Fruit fly (Drosophila melanogaster) whole organism, embryonic: ENCODE data around the gene Ser12.

Source experiments
- ATbp ChIP-seq: fragments of 200-800 bp; sonication (Bioruptor generic); optimal IDR thresholded peaks from 2 replicates; lab custom pipeline; 2017; ENCODE audit warnings: missing biosample characterization, mild to moderate bottlenecking, missing genetic modification characterization, missing genetic modification reagents
- CG10654 ChIP-seq: fragments of 200-800 bp; sonication (Bioruptor generic); optimal IDR thresholded peaks from 2 replicates; lab custom pipeline; 2016; ENCODE audit warnings: missing biosample characterization, missing genetic modification characterization
- CG11560 ChIP-seq: fragments of 200-800 bp; sonication (Bioruptor generic); IDR thresholded peaks from 3 replicates; pipeline ENCODE4 v1.3.6; 2022; ENCODE audit warnings: missing biosample characterization, missing genetic modification characterization
- CG11723 ChIP-seq: fragments of 200-800 bp; sonication (Bioruptor generic); optimal IDR thresholded peaks from 2 replicates; lab custom pipeline; 2017; ENCODE audit warnings: missing biosample characterization, mild to moderate bottlenecking, missing genetic modification characterization
- CG12391 ChIP-seq: fragments of 200-800 bp; sonication (Bioruptor generic); optimal IDR thresholded peaks from 3 replicates; lab custom pipeline; 2018; ENCODE audit warnings: missing biosample characterization, mild to moderate bottlenecking, missing genetic modification characterization, moderate library complexity
- CG13296 ChIP-seq: fragments of 200-800 bp; sonication (Bioruptor generic); optimal IDR thresholded peaks from 3 replicates; lab custom pipeline; 2018; ENCODE audit warnings: missing biosample characterization, mild to moderate bottlenecking, missing genetic modification characterization
- CG13894 ChIP-seq: fragments of 200-800 bp; sonication (Bioruptor generic); optimal IDR thresholded peaks from 3 replicates; lab custom pipeline; 2018; ENCODE audit warnings: missing biosample characterization, mild to moderate bottlenecking, missing genetic modification characterization, moderate library complexity
- CG14014 ChIP-seq: fragments of 200-800 bp; sonication (Bioruptor generic); IDR thresholded peaks from 2 replicates; pipeline ENCODE4 v1.3.6; 2022; ENCODE audit warnings: missing biosample characterization, missing genetic modification characterization
- CG1647 ChIP-seq: fragments of 200-800 bp; sonication (Bioruptor generic); optimal IDR thresholded peaks from 3 replicates; lab custom pipeline; 2016; ENCODE audit warnings: missing biosample characterization, missing genetic modification characterization
- CG16813 ChIP-seq: fragments of 200-800 bp; sonication (Bioruptor generic); IDR thresholded peaks from 3 replicates; pipeline ENCODE4 v1.3.6; 2022; ENCODE audit warnings: missing biosample characterization, missing genetic modification characterization; ENCODE audit not compliant: partially characterized antibody
- CG32772 ChIP-seq: fragments of 200-800 bp; sonication (Bioruptor generic); IDR thresholded peaks from 2 replicates; pipeline ENCODE4 v1.3.6; 2022; ENCODE audit warnings: missing biosample characterization, missing genetic modification characterization
- CG34224 ChIP-seq: fragments of 200-800 bp; sonication (Bioruptor generic); IDR thresholded peaks from 3 replicates; pipeline ENCODE4 v1.3.6; 2022; ENCODE audit warnings: missing biosample characterization, missing genetic modification characterization; ENCODE audit not compliant: partially characterized antibody
- CG34376 ChIP-seq: fragments of 200-800 bp; sonication (Bioruptor generic); optimal IDR thresholded peaks from 2 replicates; lab custom pipeline; 2018; ENCODE audit warnings: missing biosample characterization, mild to moderate bottlenecking, missing genetic modification characterization
- CG4404 ChIP-seq: fragments of 200-800 bp; sonication (Bioruptor generic); IDR thresholded peaks from 2 replicates; pipeline ENCODE4 v1.3.6; 2022; ENCODE audit warnings: missing biosample characterization, missing genetic modification characterization
- CG4707 ChIP-seq: fragments of 200-800 bp; sonication (Bioruptor generic); optimal IDR thresholded peaks from 2 replicates; lab custom pipeline; 2018; ENCODE audit warnings: missing biosample characterization, mild to moderate bottlenecking, missing genetic modification characterization, moderate library complexity
- CG6654 ChIP-seq: fragments of 200-800 bp; sonication (Bioruptor generic); optimal IDR thresholded peaks from 2 replicates; lab custom pipeline; 2017; ENCODE audit warnings: missing biosample characterization, mild to moderate bottlenecking, missing genetic modification characterization
- CG7271 ChIP-seq: fragments of 200-800 bp; sonication (Bioruptor generic); optimal IDR thresholded peaks from 2 replicates; lab custom pipeline; 2018; ENCODE audit warnings: missing biosample characterization, mild to moderate bottlenecking, missing genetic modification characterization, moderate library complexity
- CG7928 ChIP-seq: fragments of 200-800 bp; sonication (Bioruptor generic); optimal IDR thresholded peaks from 2 replicates; lab custom pipeline; 2017; ENCODE audit warnings: missing biosample characterization, mild to moderate bottlenecking, missing genetic modification characterization
- CG8089 ChIP-seq: fragments of 200-800 bp; sonication (Bioruptor generic); optimal IDR thresholded peaks from 3 replicates; lab custom pipeline; 2016; ENCODE audit warnings: missing biosample characterization, missing genetic modification characterization
- CG9727 ChIP-seq: fragments of 200-800 bp; sonication (Bioruptor generic); optimal IDR thresholded peaks from 3 replicates; lab custom pipeline; 2017; ENCODE audit warnings: missing biosample characterization, mild to moderate bottlenecking, missing genetic modification characterization
- Dek ChIP-seq: fragments of 200-800 bp; sonication (Bioruptor generic); optimal IDR thresholded peaks from 3 replicates; lab custom pipeline; 2019; ENCODE audit warnings: missing biosample characterization, mild to moderate bottlenecking, missing genetic modification characterization, moderate library complexity
- GATAe ChIP-seq: fragments of 200-800 bp; sonication (Bioruptor generic); conservative IDR thresholded peaks from 2 replicates; pipeline ENCODE4 v1.3.6; 2022; ENCODE audit warnings: missing biosample characterization, missing genetic modification characterization
- HHEX ChIP-seq: fragments of 200-800 bp; sonication (Bioruptor generic); optimal IDR thresholded peaks from 3 replicates; lab custom pipeline; 2017; ENCODE audit warnings: missing biosample characterization, mild to moderate bottlenecking, missing genetic modification characterization, missing genetic modification reagents
- HLH3B ChIP-seq: fragments of 200-800 bp; sonication (Bioruptor generic); IDR thresholded peaks from 2 replicates; pipeline ENCODE4 v1.3.6; 2022; ENCODE audit warnings: missing biosample characterization, missing genetic modification characterization
- HLHmδ ChIP-seq: fragments of 200-800 bp; sonication (Bioruptor generic); optimal IDR thresholded peaks from 2 replicates; lab custom pipeline; 2018; ENCODE audit warnings: missing biosample characterization, mild to moderate bottlenecking, missing genetic modification characterization, moderate library complexity
- Hsf ChIP-seq: fragments of 200-800 bp; sonication (Bioruptor generic); optimal IDR thresholded peaks from 3 replicates; lab custom pipeline; 2016; ENCODE audit warnings: missing biosample characterization, missing genetic modification characterization
- MESR4 ChIP-seq: fragments of 200-800 bp; sonication (Bioruptor generic); optimal IDR thresholded peaks from 2 replicates; lab custom pipeline; 2018; ENCODE audit warnings: missing biosample characterization, mild to moderate bottlenecking, missing genetic modification characterization, moderate library complexity
- NFAT ChIP-seq: fragments of 200-800 bp; sonication (Bioruptor generic); IDR thresholded peaks from 2 replicates; pipeline ENCODE4 v1.3.6; 2022; ENCODE audit warnings: missing biosample characterization, missing genetic modification characterization
- Nf-YA ChIP-seq: fragments of 200-800 bp; sonication (Bioruptor generic); IDR thresholded peaks from 2 replicates; pipeline ENCODE4 v1.3.6; 2022; ENCODE audit warnings: missing biosample characterization, missing genetic modification characterization
- Nf-YC ChIP-seq: fragments of 200-800 bp; optimal IDR thresholded peaks from 3 replicates; lab custom pipeline; 2019; ENCODE audit warnings: missing biosample characterization, mild to moderate bottlenecking, missing genetic modification characterization, moderate library complexity
- Pdp1 ChIP-seq, 2 experiments: fragments of 200-800 bp; sonication (Bioruptor generic); optimal IDR thresholded peaks; 3 replicates each; lab custom pipeline; 2016; ENCODE audit warnings: missing biosample characterization in 2 of 2, missing genetic modification characterization in 2 of 2, mild to moderate bottlenecking in 1 of 2, moderate library complexity in 1 of 2
- Ravus ChIP-seq: fragments of 200-800 bp; sonication (Bioruptor generic); IDR thresholded peaks from 2 replicates; pipeline ENCODE4 v1.3.6; 2022; ENCODE audit warnings: missing biosample characterization, missing genetic modification characterization
- Spps ChIP-seq: fragments of 200-800 bp; sonication (Bioruptor generic); optimal IDR thresholded peaks from 2 replicates; lab custom pipeline; 2018; ENCODE audit warnings: missing biosample characterization, mild to moderate bottlenecking, missing genetic modification characterization
- Xbp1 ChIP-seq: fragments of 200-800 bp; sonication (Bioruptor generic); optimal IDR thresholded peaks from 3 replicates; lab custom pipeline; 2016; ENCODE audit warnings: missing biosample characterization, mild to moderate bottlenecking, missing genetic modification characterization
- amos ChIP-seq: fragments of 200-800 bp; sonication (Bioruptor generic); IDR thresholded peaks from 2 replicates; pipeline ENCODE4 v1.3.6; 2022; ENCODE audit warnings: missing biosample characterization, missing genetic modification characterization; ENCODE audit not compliant: partially characterized antibody
- chm ChIP-seq: fragments of 200-800 bp; sonication (Bioruptor generic); IDR thresholded peaks from 2 replicates; pipeline ENCODE4 v1.3.6; 2022; ENCODE audit warnings: missing biosample characterization, missing genetic modification characterization
- corto ChIP-seq: fragments of 200-800 bp; sonication (Bioruptor generic); optimal IDR thresholded peaks from 2 replicates; lab custom pipeline; 2016; ENCODE audit warnings: missing biosample characterization, mild to moderate bottlenecking, missing genetic modification characterization, moderate library complexity
- dan ChIP-seq: fragments of 200-800 bp; sonication (Bioruptor generic); IDR thresholded peaks from 2 replicates; pipeline ENCODE4 v1.3.6; 2022; ENCODE audit warnings: missing biosample characterization, missing genetic modification characterization
- esg ChIP-seq: fragments of 200-800 bp; sonication (Bioruptor generic); conservative IDR thresholded peaks from 2 replicates; pipeline ENCODE4 v1.3.6; 2022; ENCODE audit warnings: missing biosample characterization, missing genetic modification characterization
- grn ChIP-seq: fragments of 200-800 bp; sonication (Bioruptor generic); optimal IDR thresholded peaks from 3 replicates; lab custom pipeline; 2017; ENCODE audit warnings: missing biosample characterization, missing genetic modification characterization
- onecut ChIP-seq: fragments of 200-800 bp; sonication (Bioruptor generic); IDR thresholded peaks from 2 replicates; pipeline ENCODE4 v1.3.6; 2022; ENCODE audit warnings: missing biosample characterization, missing genetic modification characterization
- pan ChIP-seq, 4 experiments: fragments of >200 bp in 3 of 4; fragments of 200-800 bp in 1 of 4; sonication (Bioruptor generic) in 1 of 4; optimal IDR thresholded peaks in 3 of 4; IDR thresholded peaks in 1 of 4; 2 replicates each; pipeline versions ENCODE4 v1.3.6 to Lab custom; 2017 to 2022; ENCODE audit warnings: missing biosample characterization in 2 of 4, missing genetic modification characterization in 2 of 4, mixed read lengths in 1 of 4
- pho ChIP-seq: fragments of 200-800 bp; sonication (Bioruptor generic); optimal IDR thresholded peaks from 2 replicates; lab custom pipeline; 2016; ENCODE audit warnings: missing biosample characterization, missing genetic modification characterization
- repo ChIP-seq: fragments of 200-800 bp; sonication (Bioruptor generic); optimal IDR thresholded peaks from 2 replicates; lab custom pipeline; 2016; ENCODE audit warnings: missing biosample characterization, missing genetic modification characterization
- salm ChIP-seq: fragments of 200-800 bp; sonication (Bioruptor generic); optimal IDR thresholded peaks from 2 replicates; lab custom pipeline; 2018; ENCODE audit warnings: missing biosample characterization, mild to moderate bottlenecking, missing genetic modification characterization
- scrt ChIP-seq: fragments of 200-800 bp; sonication (Bioruptor generic); optimal IDR thresholded peaks from 2 replicates; lab custom pipeline; 2018; ENCODE audit warnings: missing biosample characterization, mild to moderate bottlenecking, missing genetic modification characterization, moderate library complexity
- vvl ChIP-seq: fragments of 200-800 bp; sonication (Bioruptor generic); IDR thresholded peaks from 2 replicates; pipeline ENCODE4 v1.3.6; 2022; ENCODE audit warnings: missing biosample characterization, missing genetic modification characterization
- zfh2 ChIP-seq: fragments of 200-800 bp; sonication (Bioruptor generic); optimal IDR thresholded peaks from 2 replicates; lab custom pipeline; 2016; ENCODE audit warnings: missing biosample characterization, missing genetic modification characterization

The Ser12 gene

DNA sequence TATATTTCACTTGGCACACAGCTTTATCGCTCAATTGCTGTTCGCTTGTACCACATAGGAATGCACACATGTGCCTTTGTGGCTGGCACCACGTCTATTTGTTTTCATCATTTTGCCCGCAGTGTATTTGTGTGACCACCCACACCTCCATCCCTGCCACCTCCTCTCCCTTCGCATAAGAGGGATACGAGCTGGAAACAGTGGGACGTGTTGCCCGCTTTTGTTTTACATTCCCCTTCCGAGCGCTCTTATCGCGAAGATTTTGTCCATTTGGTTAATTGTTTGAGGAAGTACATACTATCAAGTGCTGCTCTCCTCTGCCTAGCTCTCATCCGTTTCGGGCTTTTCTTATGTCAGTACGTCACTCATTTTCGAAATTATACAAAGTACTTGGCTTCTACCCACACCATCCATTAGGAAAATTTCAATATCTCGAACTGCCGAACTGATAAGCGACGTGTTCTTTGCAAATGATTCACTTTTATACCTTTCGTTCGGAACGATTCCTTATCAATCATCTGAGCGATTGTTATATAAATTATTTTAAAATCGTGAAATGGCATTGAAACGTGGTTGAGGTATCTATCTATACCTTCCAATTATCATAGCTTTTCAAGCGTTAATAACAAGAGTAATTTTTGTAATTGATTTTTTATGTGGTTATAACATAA lies 22.8 kb downstream of the Ser12 start (continued):
- peak; percentile 16 for TF ChIP-seq CG4707 (GFP tag; lab: Kevin White, UChicago)
- TF ChIP-seq grn (GFP tag; lab: Kevin White, UChicago) = peak; percentile 71
- TF ChIP-seq CG34224 (GFP tag; lab: Robert Waterston, UW) = no peak
- TF ChIP-seq Ravus = no peak
- TF ChIP-seq Spps (tag; lab: Kevin White, UChicago) = no peak
- no peak for TF ChIP-seq CG13296
- peak; percentile 9 for TF ChIP-seq corto (GFP tag; lab: Kevin White, UChicago)
- TF ChIP-seq Nf-YA (GFP tag; lab: Robert Waterston, UW) = no peak
- no peak for TF ChIP-seq CG13894
- no peak for TF ChIP-seq CG8089 (GFP tag; lab: Kevin White, UChicago)
- no peak for TF ChIP-seq pan (optimal IDR thresholded peaks at IDR 0.05; lab: Kevin White, UChicago)
- TF ChIP-seq pan (GFP tag; optimal IDR thresholded peaks at IDR 0.05 in 1 of 2, IDR thresholded peaks at IDR 0.05 in 1 of 2) = no peak
- no peak for TF ChIP-seq HLH3B (GFP tag; lab: Robert Waterston, UW)
- TF ChIP-seq dan = no peak

DNA sequence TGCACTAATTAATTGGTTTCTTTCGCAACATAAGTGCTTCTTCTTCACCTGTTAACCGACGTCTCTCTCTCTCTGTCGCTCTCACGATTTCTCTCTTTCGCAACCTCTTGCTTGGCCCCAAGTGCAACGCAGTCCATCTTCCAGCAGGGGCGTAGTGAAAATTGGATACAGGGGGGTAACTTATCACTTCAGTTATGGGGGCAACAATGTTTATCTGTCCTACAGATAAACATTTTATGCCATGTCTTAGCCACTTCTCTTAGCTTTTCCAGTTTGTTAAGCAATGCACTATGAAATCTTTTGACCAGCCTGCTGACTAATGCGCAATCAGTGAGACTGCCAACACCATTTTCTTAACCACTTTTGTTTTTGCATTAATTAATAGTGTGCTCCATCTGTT lies 23.8 kb downstream of the Ser12 start:
- TF ChIP-seq MESR4 (GFP tag; lab: Kevin White, UChicago) = no peak
- TF ChIP-seq CG32772 (GFP tag; lab: Robert Waterston, UW) = no peak
- TF ChIP-seq Ravus = no peak
- TF ChIP-seq HLH3B (GFP tag; lab: Robert Waterston, UW) = peak; percentile 64
- peak; percentile 30 for TF ChIP-seq Nf-YC (tag; lab: Kevin White, UChicago)
- peak; percentile 37 for TF ChIP-seq CG12391 (tag; lab: Kevin White, UChicago)
- no peak for TF ChIP-seq salm (tag; lab: Kevin White, UChicago)
- TF ChIP-seq CG11560 = no peak
- peak; percentile 14 for TF ChIP-seq CG10654 (GFP tag; lab: Kevin White, UChicago)
- TF ChIP-seq HLHmδ (GFP tag; lab: Kevin White, UChicago) = no peak
- peak; percentile 53; the same call in 1 of the 2 replicates for TF ChIP-seq CG14014 (GFP tag; lab: Robert Waterston, UW)
- TF ChIP-seq CG7928 = no peak
- no peak for TF ChIP-seq dan
- TF ChIP-seq pho (GFP tag; lab: Kevin White, UChicago) = peak; percentile 31
- TF ChIP-seq GATAe = 0 out of 2 replicates have a peak, but pooled peaks have one; percentile 16
- TF ChIP-seq Dek (tag; lab: Kevin White, UChicago) = no peak
- TF ChIP-seq CG1647 (GFP tag; lab: Kevin White, UChicago) = no peak
- peak; percentile 86 for TF ChIP-seq vvl
- peak; percentile 54 for TF ChIP-seq Xbp1
- TF ChIP-seq CG11723 (GFP tag; lab: Kevin White, UChicago) = peak; percentile 1
- TF ChIP-seq onecut (GFP tag; lab: Robert Waterston, UW) = peak; percentile 47
- no peak for TF ChIP-seq CG6654 (GFP tag; lab: Kevin White, UChicago)
- no peak for TF ChIP-seq CG34376
- no peak for TF ChIP-seq CG9727 (GFP tag; lab: Kevin White, UChicago)
- no peak for TF ChIP-seq repo (GFP tag; lab: Kevin White, UChicago)
- no peak for TF ChIP-seq CG4404 (GFP tag; lab: Robert Waterston, UW)
- peak; percentile 17 to 24 for TF ChIP-seq Pdp1 (GFP tag; optimal IDR thresholded peaks at IDR 0.05; lab: Kevin White, UChicago)
- peak; percentile 56; the same call in 1 of the 2 replicates for TF ChIP-seq chm (GFP tag; lab: Robert Waterston, UW)
- peak; percentile 9; the same call in 1 of the 2 replicates for TF ChIP-seq esg (GFP tag; lab: Robert Waterston, UW)
- TF ChIP-seq Hsf (GFP tag; lab: Kevin White, UChicago) = peak; percentile 42
- TF ChIP-seq scrt (GFP tag; lab: Kevin White, UChicago) = no peak
- no peak for TF ChIP-seq amos (GFP tag; lab: Robert Waterston, UW)
- TF ChIP-seq CG16813 (GFP tag; lab: Robert Waterston, UW) = no peak
- no peak for TF ChIP-seq NFAT (GFP tag; lab: Robert Waterston, UW)
- peak; percentile 68 for TF ChIP-seq ATbp (GFP tag; lab: Kevin White, UChicago)
- peak; percentile 23 for TF ChIP-seq zfh2 (GFP tag; lab: Kevin White, UChicago)
- TF ChIP-seq HHEX (GFP tag; lab: Kevin White, UChicago) = peak; percentile 5
- no peak for TF ChIP-seq CG7271 (tag; lab: Kevin White, UChicago)
